Fruit fly (Drosophila melanogaster) S2 (cell line): ENCODE measurements around the gene CG1979.

Experiments used
- CG8478 ChIP-seq: fragments of >200 bp; optimal IDR thresholded peaks from 2 replicates; lab custom pipeline; 2018
- CTCF ChIP-seq, 2 experiments: fragments of >200 bp; optimal IDR thresholded peaks; 2 replicates each; lab custom pipeline; 2018

DNA sequence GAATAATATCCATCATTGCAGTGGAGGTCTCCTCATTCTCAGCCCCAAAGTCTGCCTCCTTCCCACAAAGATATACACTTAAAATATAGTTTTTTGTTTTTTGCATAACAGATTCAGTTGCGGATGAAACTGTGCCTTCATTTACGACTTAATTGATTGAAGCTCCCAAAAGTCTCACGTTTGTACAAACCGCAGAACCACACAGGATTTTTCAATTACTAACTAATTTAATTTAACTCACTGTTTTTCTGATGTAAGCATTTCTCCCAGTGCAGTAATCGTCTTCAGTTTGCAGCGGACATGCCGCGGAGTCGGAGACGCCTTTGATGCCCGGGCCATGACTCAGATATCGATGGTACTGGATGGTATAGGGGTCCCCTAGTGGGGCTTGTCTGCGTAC lies 29.8 kb upstream of the CG1979 start:
- TF ChIP-seq CTCF (optimal IDR thresholded peaks at IDR 0.05; lab: Kevin White, UChicago): no peak
- no peak for TF ChIP-seq CG8478 (lab: Kevin White, UChicago)
